Worm (Caenorhabditis elegans) whole organism, mixed stage, embryonic: ENCODE data around the gene kvs-1.
A peak's percentile ranks its signal among the peaks of the same experiment; 100 is the strongest.

Source experiments
- M03D4.4 ChIP-seq: sonication (generic microtip); optimal IDR thresholded peaks from 2 replicates; lab custom pipeline; 2017; ENCODE audit warnings: mild to moderate bottlenecking, missing genetic modification characterization, missing compliant biosample characterization
- bed-3 ChIP-seq: fragments of 200-800 bp; sonication (Bioruptor generic); optimal IDR thresholded peaks from 3 replicates; lab custom pipeline; 2018; ENCODE audit warnings: mild to moderate bottlenecking, missing genetic modification characterization, moderate library complexity, missing compliant biosample characterization
- blmp-1 ChIP-seq: fragments of 150-350 bp; optimal IDR thresholded peaks from 2 replicates; lab custom pipeline; 2014; ENCODE audit warnings: missing biosample characterization, missing genetic modification characterization
- ceh-39 ChIP-seq: fragments of 150-350 bp; optimal IDR thresholded peaks from 2 replicates; lab custom pipeline; 2014; ENCODE audit warnings: missing biosample characterization, missing genetic modification characterization
- ceh-43 ChIP-seq: fragments of 200-800 bp; sonication (Bioruptor generic); optimal IDR thresholded peaks from 2 replicates; lab custom pipeline; 2018; ENCODE audit warnings: mild to moderate bottlenecking, missing genetic modification characterization, moderate library complexity, missing compliant biosample characterization
- ceh-83 ChIP-seq: fragments of 200-800 bp; sonication (Bioruptor generic); optimal IDR thresholded peaks from 2 replicates; lab custom pipeline; 2018; ENCODE audit warnings: mild to moderate bottlenecking, missing genetic modification characterization, missing compliant biosample characterization
- ces-1 ChIP-seq: fragments of 150-350 bp; optimal IDR thresholded peaks from 2 replicates; lab custom pipeline; 2014; ENCODE audit warnings: missing biosample characterization, missing genetic modification reagents, missing genetic modification characterization
- cnd-1 ChIP-seq: fragments of 200-800 bp; sonication (Bioruptor generic); optimal IDR thresholded peaks from 2 replicates; lab custom pipeline; 2018; ENCODE audit warnings: mild to moderate bottlenecking, missing genetic modification characterization, missing compliant biosample characterization
- drap-1 ChIP-seq: fragments of 200-800 bp; sonication (Bioruptor generic); optimal IDR thresholded peaks from 3 replicates; lab custom pipeline; 2018; ENCODE audit warnings: mild to moderate bottlenecking, missing genetic modification characterization, missing compliant biosample characterization
- elt-1 ChIP-seq: sonication (generic microtip); optimal IDR thresholded peaks from 2 replicates; lab custom pipeline; 2017; ENCODE audit warnings: missing genetic modification characterization, mild to moderate bottlenecking, missing compliant biosample characterization, antibody characterized with exemption, moderate library complexity, borderline replicate concordance; ENCODE audit not compliant: insufficient read depth
- elt-3 ChIP-seq: fragments of 150-350 bp; optimal IDR thresholded peaks from 2 replicates; lab custom pipeline; 2014; ENCODE audit warnings: missing biosample characterization, missing genetic modification characterization
- flh-1 ChIP-seq: fragments of 200-800 bp; sonication (Bioruptor generic); optimal IDR thresholded peaks from 2 replicates; lab custom pipeline; 2018; ENCODE audit warnings: mild to moderate bottlenecking, missing genetic modification characterization, moderate library complexity, missing compliant biosample characterization
- ham-2 ChIP-seq: fragments of 200-800 bp; sonication (Bioruptor generic); optimal IDR thresholded peaks from 2 replicates; lab custom pipeline; 2018; ENCODE audit warnings: mild to moderate bottlenecking, missing genetic modification characterization, missing compliant biosample characterization
- hlh-1 ChIP-seq: fragments of 150-350 bp; optimal IDR thresholded peaks from 2 replicates; lab custom pipeline; 2014; ENCODE audit warnings: missing biosample characterization, missing genetic modification reagents, missing genetic modification characterization
- lin-13 ChIP-seq: fragments of 150-350 bp; optimal IDR thresholded peaks from 2 replicates; lab custom pipeline; 2014; ENCODE audit warnings: missing biosample characterization, missing genetic modification characterization
- lin-32 ChIP-seq: fragments of 200-800 bp; sonication (Bioruptor generic); optimal IDR thresholded peaks from 2 replicates; lab custom pipeline; 2018; ENCODE audit warnings: mild to moderate bottlenecking, missing genetic modification characterization, missing compliant biosample characterization
- lsy-2 ChIP-seq: fragments of 150-350 bp; optimal IDR thresholded peaks from 2 replicates; lab custom pipeline; 2014; ENCODE audit warnings: missing biosample characterization, missing genetic modification characterization
- mab-5 ChIP-seq: fragments of 150-350 bp; optimal IDR thresholded peaks from 2 replicates; lab custom pipeline; 2014; ENCODE audit warnings: missing biosample characterization, missing genetic modification characterization
- mep-1 ChIP-seq: fragments of 150-350 bp; optimal IDR thresholded peaks from 2 replicates; lab custom pipeline; 2017; ENCODE audit warnings: missing biosample characterization, missing genetic modification reagents, missing genetic modification characterization, inconsistent platforms
- mls-2 ChIP-seq: sonication (generic microtip); optimal IDR thresholded peaks from 2 replicates; lab custom pipeline; 2016; ENCODE audit warnings: mild to moderate bottlenecking, missing genetic modification characterization, moderate library complexity, missing compliant biosample characterization
- nhr-2 ChIP-seq: fragments of 150-350 bp; optimal IDR thresholded peaks from 2 replicates; lab custom pipeline; 2014; ENCODE audit warnings: missing biosample characterization, missing genetic modification characterization
- nhr-237 ChIP-seq: fragments of 150-350 bp; optimal IDR thresholded peaks from 2 replicates; lab custom pipeline; 2014; ENCODE audit warnings: missing biosample characterization, missing genetic modification characterization
- nhr-28 ChIP-seq: fragments of 150-350 bp; optimal IDR thresholded peaks from 2 replicates; lab custom pipeline; 2014; ENCODE audit warnings: missing biosample characterization, missing genetic modification characterization
- nhr-76 ChIP-seq: sonication (generic microtip); optimal IDR thresholded peaks from 2 replicates; lab custom pipeline; 2017; ENCODE audit warnings: missing biosample characterization, missing genetic modification characterization
- pha-4 ChIP-seq: fragments of 150-350 bp; optimal IDR thresholded peaks from 2 replicates; lab custom pipeline; 2018; ENCODE audit warnings: missing biosample characterization, missing genetic modification reagents, missing genetic modification characterization
- sem-2 ChIP-seq: fragments of 200-800 bp; sonication (Bioruptor generic); optimal IDR thresholded peaks from 2 replicates; lab custom pipeline; 2018; ENCODE audit warnings: mild to moderate bottlenecking, missing genetic modification characterization, missing compliant biosample characterization
- snpc-4 ChIP-seq: fragments of 150-350 bp; optimal IDR thresholded peaks from 2 replicates; lab custom pipeline; 2014; ENCODE audit warnings: missing biosample characterization, missing genetic modification characterization
- sptf-1 ChIP-seq: sonication (generic microtip); optimal IDR thresholded peaks from 2 replicates; lab custom pipeline; 2017; ENCODE audit warnings: mild to moderate bottlenecking, missing genetic modification characterization, moderate library complexity, missing compliant biosample characterization
- tbx-8 ChIP-seq: fragments of 200-800 bp; sonication (Bioruptor generic); optimal IDR thresholded peaks from 2 replicates; lab custom pipeline; 2018; ENCODE audit warnings: mild to moderate bottlenecking, missing genetic modification characterization, moderate library complexity, missing compliant biosample characterization
- unc-120 ChIP-seq: sonication (generic microtip); optimal IDR thresholded peaks from 2 replicates; lab custom pipeline; 2017; ENCODE audit warnings: missing genetic modification characterization, missing compliant biosample characterization; ENCODE audit not compliant: poor library complexity, severe bottlenecking
- unc-39 ChIP-seq: fragments of 150-350 bp; optimal IDR thresholded peaks from 2 replicates; lab custom pipeline; 2014; ENCODE audit warnings: missing biosample characterization, missing genetic modification characterization
- unc-62 ChIP-seq: fragments of 150-350 bp; optimal IDR thresholded peaks from 2 replicates; lab custom pipeline; 2014; ENCODE audit warnings: missing biosample characterization, missing genetic modification reagents, missing genetic modification characterization
- zip-8 ChIP-seq: fragments of 150-350 bp; optimal IDR thresholded peaks from 2 replicates; lab custom pipeline; 2014; ENCODE audit warnings: missing biosample characterization, missing genetic modification characterization
- ztf-11 ChIP-seq: fragments of 150-350 bp; optimal IDR thresholded peaks from 2 replicates; lab custom pipeline; 2014; ENCODE audit warnings: missing biosample characterization, missing genetic modification characterization

kvs-1 gene

ce11 chrX:7652308-7652707, 54.6 kb downstream of the kvs-1 start:
- TF ChIP-seq mls-2, result no peak
- TF ChIP-seq ztf-11, result no peak

ce11 chrX:7651219-7651958, 55.5 kb downstream of the kvs-1 start:
- TF ChIP-seq nhr-76 (tag; lab: Kevin White, UChicago) (no peak), elt-1 (no peak), cnd-1 (tag; lab: Kevin White, UChicago) (no peak), unc-120 (peak; percentile 64), mls-2 (peak; percentile 38), mep-1 (tag; lab: Kevin White, UChicago) (no peak), hlh-1 (tag; lab: Kevin White, UChicago) (no peak), lin-13 (tag; lab: Kevin White, UChicago) (peak; percentile 25), snpc-4 (tag; lab: Kevin White, UChicago) (no peak), flh-1 (no peak), tbx-8 (GFP tag; lab: Kevin White, UChicago) (no peak), sem-2 (GFP tag; lab: Kevin White, UChicago) (no peak), lsy-2 (tag; lab: Kevin White, UChicago) (no peak), unc-62 (GFP tag; lab: Kevin White, UChicago) (no peak), ham-2 (GFP tag; lab: Kevin White, UChicago) (no peak), ztf-11 (no peak), blmp-1 (tag; lab: Kevin White, UChicago) (no peak), nhr-28 (tag; lab: Kevin White, UChicago) (no peak), ceh-83 (GFP tag; lab: Kevin White, UChicago) (no peak), zip-8 (tag; lab: Kevin White, UChicago) (peak; percentile 73), drap-1 (no peak), pha-4 (tag; lab: Kevin White, UChicago) (no peak), nhr-237 (tag; lab: Kevin White, UChicago) (no peak), ceh-43 (GFP tag; lab: Kevin White, UChicago) (no peak), unc-39 (no peak), nhr-2 (tag; lab: Kevin White, UChicago) (no peak), ces-1 (GFP tag; lab: Kevin White, UChicago) (peak; percentile 86), sptf-1 (tag; lab: Kevin White, UChicago) (no peak), bed-3 (GFP tag; lab: Kevin White, UChicago) (peak; percentile 27), lin-32 (no peak), M03D4.4 (tag; lab: Kevin White, UChicago) (no peak), ceh-39 (tag; lab: Kevin White, UChicago) (no peak), elt-3 (tag; lab: Kevin White, UChicago) (no peak), mab-5 (tag; lab: Kevin White, UChicago) (no peak)

ce11 chrX:7645313-7645712, 61.6 kb downstream of the kvs-1 start, which contains the start of gene F26A10.2:
Gene F26A10.2, minus strand, starts transcription at chrX:7645413.
- TF ChIP-seq ceh-39 (tag; lab: Kevin White, UChicago) (no peak), blmp-1 (tag; lab: Kevin White, UChicago) (no peak), lin-32 (no peak), sem-2 (GFP tag; lab: Kevin White, UChicago) (no peak), mep-1 (tag; lab: Kevin White, UChicago) (no peak)

ce11 chrX:7640811-7641210, 66.1 kb downstream of the kvs-1 start:
- TF ChIP-seq unc-62 (GFP tag; lab: Kevin White, UChicago), result peak; percentile 72
- TF ChIP-seq sptf-1 (tag; lab: Kevin White, UChicago), result no peak
- TF ChIP-seq elt-1, result peak; percentile 92
- peak; percentile 57 for TF ChIP-seq zip-8 (tag; lab: Kevin White, UChicago)
- peak; percentile 94 for TF ChIP-seq nhr-2 (tag; lab: Kevin White, UChicago)
